Fruit fly (Drosophila melanogaster) whole organism, embryonic: ENCODE data around the gene CG3815.

Experiments used
- Atf-2 ChIP-seq: fragments of 200-800 bp; sonication (Bioruptor generic); optimal IDR thresholded peaks from 2 replicates; lab custom pipeline; 2016; ENCODE audit warnings: missing biosample characterization, missing genetic modification characterization
- Awh ChIP-seq: fragments of 200-800 bp; sonication (Bioruptor generic); IDR thresholded peaks from 2 replicates; pipeline ENCODE4, ENCODE4 v1.3.6; 2022; ENCODE audit warnings: missing biosample characterization, missing genetic modification characterization
- B-H1 ChIP-seq: fragments of 200-800 bp; sonication (Bioruptor generic); IDR thresholded peaks from 3 replicates; pipeline ENCODE4 v1.3.6; 2022; ENCODE audit warnings: missing biosample characterization, missing genetic modification characterization
- B-H2 ChIP-seq: fragments of 200-800 bp; sonication (Bioruptor generic); optimal IDR thresholded peaks from 2 replicates; lab custom pipeline; 2018; ENCODE audit warnings: missing biosample characterization, mild to moderate bottlenecking, missing genetic modification characterization
- C15 ChIP-seq: fragments of 200-800 bp; sonication (Bioruptor generic); IDR thresholded peaks from 3 replicates; pipeline ENCODE4 v1.3.6; 2022; ENCODE audit warnings: missing biosample characterization, missing genetic modification characterization
- CG10267 ChIP-seq: fragments of 200-800 bp; sonication (Bioruptor generic); optimal IDR thresholded peaks from 2 replicates; lab custom pipeline; 2018; ENCODE audit warnings: missing biosample characterization, mild to moderate bottlenecking, missing genetic modification characterization, moderate library complexity
- CG10654 ChIP-seq: fragments of 200-800 bp; sonication (Bioruptor generic); optimal IDR thresholded peaks from 2 replicates; lab custom pipeline; 2016; ENCODE audit warnings: missing biosample characterization, missing genetic modification characterization
- CG11247 ChIP-seq: fragments of 200-800 bp; sonication (Bioruptor generic); IDR thresholded peaks from 2 replicates; pipeline ENCODE4 v1.3.6; 2022; ENCODE audit warnings: missing biosample characterization, missing genetic modification characterization
- CG11398 ChIP-seq: fragments of 200-800 bp; sonication (Bioruptor generic); optimal IDR thresholded peaks from 2 replicates; lab custom pipeline; 2016; ENCODE audit warnings: missing biosample characterization, missing genetic modification characterization
- CG11456 ChIP-seq: fragments of 200-800 bp; sonication (Bioruptor generic); IDR thresholded peaks from 3 replicates; pipeline ENCODE4 v1.3.6; 2022; ENCODE audit warnings: missing biosample characterization, missing genetic modification characterization
- CG12155 ChIP-seq: fragments of 200-800 bp; sonication (Bioruptor generic); optimal IDR thresholded peaks from 3 replicates; lab custom pipeline; 2016; ENCODE audit warnings: missing biosample characterization, missing genetic modification characterization
- CG13894 ChIP-seq: fragments of 200-800 bp; sonication (Bioruptor generic); optimal IDR thresholded peaks from 3 replicates; lab custom pipeline; 2018; ENCODE audit warnings: missing biosample characterization, mild to moderate bottlenecking, missing genetic modification characterization, moderate library complexity
- CG14050 ChIP-seq: fragments of 200-800 bp; sonication (Bioruptor generic); IDR thresholded peaks from 3 replicates; pipeline ENCODE4 v1.3.6; 2022; ENCODE audit warnings: missing biosample characterization, missing genetic modification characterization
- CG15696 ChIP-seq: fragments of 200-800 bp; sonication (Bioruptor generic); optimal IDR thresholded peaks from 2 replicates; lab custom pipeline; 2019; ENCODE audit warnings: missing biosample characterization, mild to moderate bottlenecking, missing genetic modification characterization, moderate library complexity
- CG1602 ChIP-seq: fragments of 200-800 bp; sonication (Bioruptor generic); optimal IDR thresholded peaks from 3 replicates; lab custom pipeline; 2016; ENCODE audit warnings: missing biosample characterization, missing genetic modification characterization
- CG18599 ChIP-seq: fragments of 200-800 bp; sonication (Bioruptor generic); optimal IDR thresholded peaks from 3 replicates; lab custom pipeline; 2017; ENCODE audit warnings: missing biosample characterization, missing genetic modification characterization, mild to moderate bottlenecking, moderate library complexity, missing genetic modification reagents
- CG2678 ChIP-seq: fragments of 200-800 bp; sonication (Bioruptor generic); optimal IDR thresholded peaks from 3 replicates; lab custom pipeline; 2019; ENCODE audit warnings: missing biosample characterization, mild to moderate bottlenecking, missing genetic modification characterization, moderate library complexity
- CG30403 ChIP-seq: fragments of 200-800 bp; sonication (Bioruptor generic); optimal IDR thresholded peaks from 3 replicates; lab custom pipeline; 2016; ENCODE audit warnings: missing biosample characterization, missing genetic modification characterization
- CG31388 ChIP-seq: fragments of 200-800 bp; sonication (Bioruptor generic); optimal IDR thresholded peaks from 2 replicates; lab custom pipeline; 2016; ENCODE audit warnings: missing biosample characterization, missing genetic modification characterization
- CG3163 ChIP-seq: fragments of 200-800 bp; sonication (Bioruptor generic); optimal IDR thresholded peaks from 3 replicates; lab custom pipeline; 2016; ENCODE audit warnings: missing biosample characterization, missing genetic modification characterization
- CG34376 ChIP-seq: fragments of 200-800 bp; sonication (Bioruptor generic); optimal IDR thresholded peaks from 2 replicates; lab custom pipeline; 2018; ENCODE audit warnings: missing biosample characterization, mild to moderate bottlenecking, missing genetic modification characterization
- CG3838 ChIP-seq: fragments of 200-800 bp; sonication (Bioruptor generic); optimal IDR thresholded peaks from 3 replicates; lab custom pipeline; 2016; ENCODE audit warnings: missing biosample characterization, missing genetic modification characterization
- CG4730 ChIP-seq: fragments of 200-800 bp; sonication (Bioruptor generic); IDR thresholded peaks from 2 replicates; pipeline ENCODE4 v1.3.6; 2022; ENCODE audit warnings: missing biosample characterization, missing genetic modification characterization
- CG5245 ChIP-seq: fragments of 200-800 bp; sonication (Bioruptor generic); optimal IDR thresholded peaks from 3 replicates; lab custom pipeline; 2016; ENCODE audit warnings: missing biosample characterization, missing genetic modification characterization
- CG6683 ChIP-seq: fragments of 200-800 bp; sonication (Bioruptor generic); optimal IDR thresholded peaks from 2 replicates; lab custom pipeline; 2017; ENCODE audit warnings: missing biosample characterization, mild to moderate bottlenecking, missing genetic modification characterization, missing genetic modification reagents
- CG9876 ChIP-seq: fragments of 200-800 bp; sonication (Bioruptor generic); optimal IDR thresholded peaks from 2 replicates; lab custom pipeline; 2016; ENCODE audit warnings: missing biosample characterization, missing genetic modification characterization
- Max ChIP-seq: fragments of 200-800 bp; sonication (Bioruptor generic); optimal IDR thresholded peaks from 2 replicates; lab custom pipeline; 2016; ENCODE audit warnings: missing biosample characterization, mild to moderate bottlenecking, missing genetic modification characterization
- NFAT ChIP-seq: fragments of 200-800 bp; sonication (Bioruptor generic); IDR thresholded peaks from 2 replicates; pipeline ENCODE4 v1.3.6; 2022; ENCODE audit warnings: missing biosample characterization, missing genetic modification characterization
- Nf-YC ChIP-seq: fragments of 200-800 bp; optimal IDR thresholded peaks from 3 replicates; lab custom pipeline; 2019; ENCODE audit warnings: missing biosample characterization, mild to moderate bottlenecking, missing genetic modification characterization, moderate library complexity
- Sox102F ChIP-seq: fragments of 200-800 bp; sonication (Bioruptor generic); optimal IDR thresholded peaks from 2 replicates; lab custom pipeline; 2018; ENCODE audit warnings: missing biosample characterization, mild to moderate bottlenecking, missing genetic modification characterization, moderate library complexity
- Spps ChIP-seq: fragments of 200-800 bp; sonication (Bioruptor generic); optimal IDR thresholded peaks from 2 replicates; lab custom pipeline; 2018; ENCODE audit warnings: missing biosample characterization, mild to moderate bottlenecking, missing genetic modification characterization
- ap ChIP-seq: fragments of 200-800 bp; sonication (Bioruptor generic); IDR thresholded peaks from 2 replicates; pipeline ENCODE4 v1.3.6; 2022; ENCODE audit warnings: missing biosample characterization, missing genetic modification characterization
- ara ChIP-seq: fragments of 200-800 bp; sonication (Bioruptor generic); IDR thresholded peaks from 2 replicates; pipeline ENCODE4 v1.3.6; 2022; ENCODE audit warnings: missing biosample characterization, missing genetic modification characterization
- az2 ChIP-seq: fragments of 200-800 bp; sonication (Bioruptor generic); optimal IDR thresholded peaks from 3 replicates; lab custom pipeline; 2016; ENCODE audit warnings: missing biosample characterization, missing genetic modification characterization
- bab2 ChIP-seq: fragments of 200-800 bp; sonication (Bioruptor generic); optimal IDR thresholded peaks from 2 replicates; lab custom pipeline; 2016; ENCODE audit warnings: missing biosample characterization, missing genetic modification characterization
- caup ChIP-seq: fragments of 200-800 bp; sonication (Bioruptor generic); optimal IDR thresholded peaks from 3 replicates; lab custom pipeline; 2017; ENCODE audit warnings: missing biosample characterization, mild to moderate bottlenecking, missing genetic modification characterization, moderate library complexity; ENCODE audit not compliant: severe bottlenecking
- cg ChIP-seq: fragments of 200-800 bp; sonication (Bioruptor generic); optimal IDR thresholded peaks from 3 replicates; lab custom pipeline; 2019; ENCODE audit warnings: missing biosample characterization, mild to moderate bottlenecking, missing genetic modification characterization, moderate library complexity
- dpn ChIP-seq, 2 experiments: fragments of 200-800 bp; sonication (Bioruptor generic); optimal IDR thresholded peaks; 3 replicates each; lab custom pipeline; 2016; ENCODE audit warnings: missing biosample characterization in 2 of 2, missing genetic modification characterization in 2 of 2
- onecut ChIP-seq: fragments of 200-800 bp; sonication (Bioruptor generic); IDR thresholded peaks from 2 replicates; pipeline ENCODE4 v1.3.6; 2022; ENCODE audit warnings: missing biosample characterization, missing genetic modification characterization
- pb ChIP-seq: fragments of 200-800 bp; sonication (Bioruptor generic); optimal IDR thresholded peaks from 3 replicates; lab custom pipeline; 2016; ENCODE audit warnings: missing biosample characterization, missing genetic modification characterization
- sens-2 ChIP-seq: fragments of 200-800 bp; sonication (Bioruptor generic); IDR thresholded peaks from 2 replicates; pipeline ENCODE4 v1.3.6; 2022; ENCODE audit warnings: missing biosample characterization, missing genetic modification characterization
- tll ChIP-seq, 2 experiments: fragments of 200-800 bp in 1 of 2; fragments of >200 bp in 1 of 2; sonication (Bioruptor generic) in 1 of 2; optimal IDR thresholded peaks; 2 replicates each; lab custom pipeline; 2017 to 2019; ENCODE audit warnings: missing biosample characterization in 2 of 2, missing genetic modification characterization in 2 of 2, mild to moderate bottlenecking in 1 of 2, moderate library complexity in 1 of 2
- toy ChIP-seq: fragments of 200-800 bp; sonication (Bioruptor generic); IDR thresholded peaks from 2 replicates; pipeline ENCODE4 v1.3.6; 2022; ENCODE audit warnings: missing biosample characterization, missing genetic modification characterization
- trem ChIP-seq: fragments of 200-800 bp; optimal IDR thresholded peaks from 3 replicates; lab custom pipeline; 2019; ENCODE audit warnings: missing biosample characterization, mild to moderate bottlenecking, missing genetic modification characterization, moderate library complexity
- usp ChIP-seq: fragments of >200 bp; optimal IDR thresholded peaks from 2 replicates; lab custom pipeline; 2017; ENCODE audit warnings: missing biosample characterization, missing genetic modification characterization
- vfl ChIP-seq: fragments of 200-800 bp; sonication (Bioruptor generic); optimal IDR thresholded peaks from 2 replicates; lab custom pipeline; 2016; ENCODE audit warnings: missing biosample characterization, missing genetic modification characterization

Gene CG3815

dm6 chrX:6338738-6339614, 43.8 kb downstream of the CG3815 start (continued):
- TF ChIP-seq bab2 (GFP tag; lab: Kevin White, UChicago): no peak
- TF ChIP-seq, all 482 proteins: peak for 83

- TF ChIP-seq vfl (GFP tag; lab: Kevin White, UChicago): peak; percentile 12
- TF ChIP-seq CG10654: no peak
- no peak for TF ChIP-seq CG3163 (GFP tag; lab: Kevin White, UChicago)
- TF ChIP-seq Sox102F (GFP tag; lab: Kevin White, UChicago): peak; percentile 72
- peak; percentile 29 for TF ChIP-seq CG1602 (GFP tag; lab: Kevin White, UChicago)
- no peak for TF ChIP-seq CG3838 (GFP tag; lab: Kevin White, UChicago)
- TF ChIP-seq dpn (GFP tag; optimal IDR thresholded peaks at IDR 0.05; lab: Kevin White, UChicago): peak; percentile 19 to 43
- no peak for TF ChIP-seq Atf-2 (GFP tag; lab: Kevin White, UChicago)
- TF ChIP-seq pb: peak; percentile 28
- TF ChIP-seq ap: 0 out of 2 replicates have a peak, but pooled peaks have one; percentile 29
- TF ChIP-seq Max (GFP tag; lab: Kevin White, UChicago): no peak
- TF ChIP-seq cg (GFP tag; lab: Kevin White, UChicago): no peak
- TF ChIP-seq onecut (GFP tag; lab: Robert Waterston, UW): no peak
- TF ChIP-seq az2 (GFP tag; lab: Kevin White, UChicago): peak; percentile 2
- TF ChIP-seq Nf-YC (tag; lab: Kevin White, UChicago): no peak
- TF ChIP-seq trem (tag; lab: Kevin White, UChicago): peak; percentile 21
- peak; percentile 54; the same call in 1 of the 3 replicates for TF ChIP-seq CG11456 (GFP tag; lab: Robert Waterston, UW)
- TF ChIP-seq B-H1 (GFP tag; lab: Robert Waterston, UW): peak; percentile 32; the same call in 2 of the 3 replicates
- no peak for TF ChIP-seq CG15696 (tag; lab: Kevin White, UChicago)
- TF ChIP-seq CG18599 (GFP tag; lab: Kevin White, UChicago): peak; percentile 47
- TF ChIP-seq Awh (GFP tag; lab: Robert Waterston, UW): peak; percentile 72
- TF ChIP-seq CG30403: peak; percentile 43
- no peak for TF ChIP-seq CG5245 (GFP tag; lab: Kevin White, UChicago)
- no peak for TF ChIP-seq CG34376
- TF ChIP-seq B-H2: no peak
- no peak for TF ChIP-seq toy
- peak; percentile 56; the same call in 1 of the 2 replicates for TF ChIP-seq CG11247 (GFP tag; lab: Robert Waterston, UW)
- TF ChIP-seq CG4730 (GFP tag; lab: Robert Waterston, UW): no peak
- peak; percentile 61 for TF ChIP-seq caup (GFP tag; lab: Kevin White, UChicago)
- peak; percentile 5 for TF ChIP-seq CG11398
- no peak for TF ChIP-seq tll (GFP tag; optimal IDR thresholded peaks at IDR 0.05; lab: Kevin White, UChicago)
- no peak for TF ChIP-seq CG31388
- peak; percentile 62; the same call in 1 of the 2 replicates for TF ChIP-seq ara (GFP tag; lab: Robert Waterston, UW)
- TF ChIP-seq NFAT (GFP tag; lab: Robert Waterston, UW): peak; percentile 50
- 0 out of 3 replicates have a peak, but pooled peaks have one; percentile 39 for TF ChIP-seq C15
- peak; percentile 4 for TF ChIP-seq CG10267 (tag; lab: Kevin White, UChicago)
- TF ChIP-seq CG6683 (GFP tag; lab: Kevin White, UChicago): peak; percentile 10
- no peak for TF ChIP-seq CG9876 (GFP tag; lab: Kevin White, UChicago)
- TF ChIP-seq CG13894 (tag; lab: Kevin White, UChicago): no peak
- peak; percentile 19 for TF ChIP-seq CG12155
- TF ChIP-seq sens-2 (GFP tag; lab: Robert Waterston, UW): peak; percentile 43; the same call in 1 of the 2 replicates
- TF ChIP-seq Spps (tag; lab: Kevin White, UChicago): peak; percentile 22
- no peak for TF ChIP-seq usp (GFP tag; lab: Kevin White, UChicago)
- peak; percentile 65 for TF ChIP-seq CG2678 (tag; lab: Kevin White, UChicago)
- TF ChIP-seq CG14050: peak; percentile 45; the same call in 1 of the 3 replicates
These were observed 44.9 kb downstream of the CG3815 start for dm6 chrX:6339970-6340548.
